Fruit fly (Drosophila melanogaster): ENCODE data around the gene GluRS-m.

The GluRS-m gene

dm6 chr3L:16385880-16386584 lies 30.9 kb downstream of the GluRS-m start, which contains the start of the genes Agpat3 and RAF2 (continued):
- TF ChIP-seq CG6276 (GFP tag; optimal IDR thresholded peaks at IDR 0.05): no peak
- TF ChIP-seq CG8319 (GFP tag; optimal IDR thresholded peaks at IDR 0.05): no peak
- TF ChIP-seq fd59A (GFP tag; optimal IDR thresholded peaks at IDR 0.05): no peak
- TF ChIP-seq Ets96B (tag; optimal IDR thresholded peaks at IDR 0.05): peak; percentile 29
- TF ChIP-seq CG6163 (GFP tag; IDR thresholded peaks at IDR 0.05): 0 out of 3 replicates have a peak, but pooled peaks have one; percentile 40
- peak; percentile 34 for TF ChIP-seq CG3919 (GFP tag; optimal IDR thresholded peaks at IDR 0.05)
- no peak for TF ChIP-seq pdm3 (GFP tag; optimal IDR thresholded peaks at IDR 0.05)
- no peak for TF ChIP-seq CG6808 (GFP tag; optimal IDR thresholded peaks at IDR 0.05)
- TF ChIP-seq esn (GFP tag; optimal IDR thresholded peaks at IDR 0.05): peak; percentile 46
- TF ChIP-seq Eip75B (GFP tag; optimal IDR thresholded peaks at IDR 0.05): peak; percentile 7
- TF ChIP-seq CG34406 (GFP tag; optimal IDR thresholded peaks at IDR 0.05): peak; percentile 30
- peak; percentile 12 for TF ChIP-seq CG4318 (GFP tag; optimal IDR thresholded peaks at IDR 0.05)
- peak; percentile 23 for TF ChIP-seq Ets21C (GFP tag; optimal IDR thresholded peaks at IDR 0.05)
- TF ChIP-seq CG3032 (tag; optimal IDR thresholded peaks at IDR 0.05): peak; percentile 57
- peak; percentile 20 for TF ChIP-seq Met (GFP tag; optimal IDR thresholded peaks at IDR 0.05)
- peak; percentile 54 for TF ChIP-seq Sox15 (GFP tag; optimal IDR thresholded peaks at IDR 0.05)
- peak; percentile 34 for TF ChIP-seq lz (GFP tag; optimal IDR thresholded peaks at IDR 0.05)
- TF ChIP-seq achi (GFP tag; optimal IDR thresholded peaks at IDR 0.05): peak; percentile 82
- peak; percentile 16 for TF ChIP-seq CG10669 (GFP tag; optimal IDR thresholded peaks at IDR 0.05)

dm6 chr3L:16385252-16385879 lies 31.6 kb downstream of the GluRS-m start:
- no peak for TF ChIP-seq salr (GFP tag; optimal IDR thresholded peaks at IDR 0.05)
- TF ChIP-seq CG16779 (tag; optimal IDR thresholded peaks at IDR 0.05): peak; percentile 68
- peak; percentile 47 for TF ChIP-seq CG6808 (GFP tag; optimal IDR thresholded peaks at IDR 0.05)
- TF ChIP-seq Sox14 (GFP tag; optimal IDR thresholded peaks at IDR 0.05): peak; percentile 32
- TF ChIP-seq CG15336 (GFP tag; IDR thresholded peaks at IDR 0.05): no peak; the same call in 1 of the 2 replicates
- peak; percentile 36 for TF ChIP-seq fkh (GFP tag; optimal IDR thresholded peaks at IDR 0.05)
- peak; percentile 84 for TF ChIP-seq vri (GFP tag; optimal IDR thresholded peaks at IDR 0.05)
- no peak for TF ChIP-seq fd85E (GFP tag; optimal IDR thresholded peaks at IDR 0.05)
- TF ChIP-seq CG3032 (tag; optimal IDR thresholded peaks at IDR 0.05): no peak
- TF ChIP-seq Eip78C (GFP tag): peak; percentile 60
- TF ChIP-seq CG6276 (GFP tag; optimal IDR thresholded peaks at IDR 0.05): peak; percentile 19
- peak; percentile 37 for TF ChIP-seq CG9139 (GFP tag; optimal IDR thresholded peaks at IDR 0.05)
- TF ChIP-seq CG8319 (GFP tag; optimal IDR thresholded peaks at IDR 0.05): peak; percentile 88
- peak; percentile 83 for TF ChIP-seq ss (GFP tag; optimal IDR thresholded peaks at IDR 0.05)
- peak; percentile 86 for TF ChIP-seq svp (GFP tag)
- TF ChIP-seq Ets96B (tag; optimal IDR thresholded peaks at IDR 0.05): no peak
- no peak for TF ChIP-seq CG1621 (tag; optimal IDR thresholded peaks at IDR 0.05)
- no peak for TF ChIP-seq Smox (GFP tag; optimal IDR thresholded peaks at IDR 0.05)
- peak; percentile 15 for TF ChIP-seq dsx (GFP tag; optimal IDR thresholded peaks at IDR 0.05; ENCODE audit: poor library complexity, severe bottlenecking)
- peak; percentile 33; the same call in 1 of the 3 replicates for TF ChIP-seq CG8119 (GFP tag; IDR thresholded peaks at IDR 0.05)
- TF ChIP-seq Sox15 (GFP tag; optimal IDR thresholded peaks at IDR 0.05): no peak
- TF ChIP-seq CG8632 (GFP tag; optimal IDR thresholded peaks at IDR 0.05): peak; percentile 11

dm6 chr3L:16384145-16384705 lies 32.8 kb downstream of the GluRS-m start:
- TF ChIP-seq CG10669 (GFP tag; optimal IDR thresholded peaks at IDR 0.05) (no peak), dsx (GFP tag; optimal IDR thresholded peaks at IDR 0.05; ENCODE audit: poor library complexity, severe bottlenecking) (no peak), CG8319 (GFP tag; optimal IDR thresholded peaks at IDR 0.05) (no peak), CG6792 (GFP tag; optimal IDR thresholded peaks at IDR 0.05) (no peak), pdm3 (GFP tag; optimal IDR thresholded peaks at IDR 0.05) (no peak), ss (GFP tag; optimal IDR thresholded peaks at IDR 0.05) (peak in 1 of 2 experiments; percentile 9), CG6163 (GFP tag; IDR thresholded peaks at IDR 0.05) (no peak), eg (GFP tag; IDR thresholded peaks at IDR 0.05) (no peak; the same call in 2 of the 3 replicates), Smox (GFP tag; optimal IDR thresholded peaks at IDR 0.05) (no peak), Hr38 (GFP tag; optimal IDR thresholded peaks at IDR 0.05) (no peak), CG4318 (GFP tag; optimal IDR thresholded peaks at IDR 0.05) (no peak), CG16779 (tag; optimal IDR thresholded peaks at IDR 0.05) (peak; percentile 15), CG3919 (GFP tag; optimal IDR thresholded peaks at IDR 0.05) (no peak), fd85E (GFP tag; optimal IDR thresholded peaks at IDR 0.05) (no peak), CG1621 (tag; optimal IDR thresholded peaks at IDR 0.05) (no peak), CG11762 (GFP tag; optimal IDR thresholded peaks at IDR 0.05; ENCODE audit: insufficient read depth) (no peak), topi (GFP tag; optimal IDR thresholded peaks at IDR 0.05) (no peak), dac (GFP tag; optimal IDR thresholded peaks at IDR 0.05) (no peak), Blimp-1 (GFP tag; optimal IDR thresholded peaks at IDR 0.05) (no peak), spab (GFP tag; optimal IDR thresholded peaks at IDR 0.05) (no peak)
